Fruit fly (Drosophila melanogaster) whole organism, pupa: Measurements from ENCODE around the gene CG43131.

Experiments used
- EcR ChIP-seq: fragments of 200-800 bp; sonication (Bioruptor generic); optimal IDR thresholded peaks from 3 replicates; lab custom pipeline; 2019; ENCODE audit warnings: missing biosample characterization, missing genetic modification characterization, mild to moderate bottlenecking, moderate library complexity, missing genetic modification reagents
- Ets98B ChIP-seq: fragments of 200-800 bp; sonication (Bioruptor generic); IDR thresholded peaks from 2 replicates; pipeline ENCODE4 v1.3.6; 2022; ENCODE audit warnings: missing biosample characterization, missing genetic modification characterization
- Pif1B ChIP-seq: fragments of 200-800 bp; sonication (Bioruptor generic); optimal IDR thresholded peaks from 3 replicates; lab custom pipeline; 2016; ENCODE audit warnings: missing biosample characterization, missing genetic modification characterization

DNA sequence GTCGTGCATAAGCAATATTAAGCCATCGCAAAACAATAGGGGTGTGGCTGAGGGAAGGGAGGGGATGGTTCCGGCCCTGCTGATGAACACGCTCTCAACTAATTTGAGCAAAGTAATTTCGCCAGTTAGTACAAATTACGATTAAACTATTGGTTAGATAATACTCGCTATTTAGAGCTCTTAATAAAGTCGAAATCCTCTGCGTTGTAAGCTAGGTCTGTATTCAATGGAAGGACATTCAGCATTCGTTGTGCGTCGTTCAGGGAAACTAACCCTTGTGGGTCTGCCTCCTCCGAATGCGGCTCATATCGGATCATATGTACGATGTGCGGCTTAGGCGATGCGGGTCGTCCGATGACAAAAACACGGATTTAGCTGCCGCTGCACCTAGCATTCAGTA is 3.4 kb upstream of the CG43131 start:
- TF ChIP-seq Ets98B (GFP tag; lab: Robert Waterston, UW) (no peak), EcR (GFP tag; lab: Kevin White, UChicago) (no peak), Pif1B (GFP tag; lab: Kevin White, UChicago) (no peak)
